Worm (Caenorhabditis elegans) whole organism, early embryonic: Measurements from ENCODE around the gene mat-2.
A peak's percentile ranks its signal among the peaks of the same experiment; 100 is the strongest.

ENCODE experiments used
- B0310.2 ChIP-seq: sonication (generic microtip); optimal IDR thresholded peaks from 2 replicates; lab custom pipeline; 2016; ENCODE audit warnings: mild to moderate bottlenecking, missing genetic modification characterization, missing compliant biosample characterization
- F13C5.2 ChIP-seq: sonication (generic microtip); optimal IDR thresholded peaks from 2 replicates; lab custom pipeline; 2017; ENCODE audit warnings: mild to moderate bottlenecking, missing genetic modification characterization, inconsistent platforms, missing compliant biosample characterization
- aly-1 ChIP-seq: sonication (generic microtip); optimal IDR thresholded peaks from 2 replicates; lab custom pipeline; 2016; ENCODE audit warnings: missing genetic modification characterization, missing compliant biosample characterization
- ama-1 ChIP-seq: fragments of 150-350 bp; optimal IDR thresholded peaks from 2 replicates; lab custom pipeline; 2014
- ceh-13 ChIP-seq: fragments of 200-800 bp; sonication (Bioruptor generic); optimal IDR thresholded peaks from 2 replicates; lab custom pipeline; 2018; ENCODE audit warnings: mild to moderate bottlenecking, missing genetic modification characterization, missing compliant biosample characterization
- ceh-36 ChIP-seq: sonication (generic microtip); optimal IDR thresholded peaks from 2 replicates; lab custom pipeline; 2016; ENCODE audit warnings: missing genetic modification characterization, inconsistent platforms, missing compliant biosample characterization
- ets-7 ChIP-seq: sonication (generic microtip); optimal IDR thresholded peaks from 2 replicates; lab custom pipeline; 2016; ENCODE audit warnings: missing genotype, missing genetic modification characterization, missing compliant biosample characterization
- flt-1 ChIP-seq: fragments of 200-800 bp; sonication (Bioruptor generic); IDR thresholded peaks from 2 replicates; pipeline ENCODE4 v1.3.6; 2022; ENCODE audit warnings: missing genetic modification characterization, missing compliant biosample characterization
- hmbx-1 ChIP-seq: sonication (generic microtip); optimal IDR thresholded peaks from 2 replicates; lab custom pipeline; 2016; ENCODE audit warnings: mild to moderate bottlenecking, missing genetic modification characterization, missing compliant biosample characterization
- hmg-4 ChIP-seq: fragments of 200-800 bp; sonication (Bioruptor generic); optimal IDR thresholded peaks from 2 replicates; lab custom pipeline; 2018; ENCODE audit warnings: mild to moderate bottlenecking, missing genetic modification characterization, missing compliant biosample characterization
- hnd-1 ChIP-seq: sonication (generic microtip); optimal IDR thresholded peaks from 2 replicates; lab custom pipeline; 2016; ENCODE audit warnings: missing genetic modification characterization, missing compliant biosample characterization
- pes-1 ChIP-seq: fragments of 200-800 bp; sonication (Bioruptor generic); IDR thresholded peaks from 2 replicates; pipeline ENCODE4 v1.3.6; 2022; ENCODE audit warnings: missing genetic modification reagents, missing genetic modification characterization, missing compliant biosample characterization
- scrt-1 ChIP-seq: fragments of 200-800 bp; sonication (Bioruptor generic); IDR thresholded peaks from 2 replicates; pipeline ENCODE4 v1.3.6; 2022; ENCODE audit warnings: missing genetic modification characterization, missing compliant biosample characterization
- sea-1 ChIP-seq: fragments of 200-800 bp; sonication (Bioruptor generic); conservative IDR thresholded peaks from 2 replicates; pipeline ENCODE4 v1.3.6; 2022; ENCODE audit warnings: missing genetic modification characterization, missing compliant biosample characterization
- tbx-11 ChIP-seq: fragments of 200-800 bp; sonication (Bioruptor generic); IDR thresholded peaks from 2 replicates; pipeline ENCODE4 v1.3.6; 2022; ENCODE audit warnings: missing genetic modification characterization, missing compliant biosample characterization
- tbx-37 ChIP-seq: fragments of 200-800 bp; sonication (Bioruptor generic); conservative IDR thresholded peaks from 2 replicates; pipeline ENCODE4 v1.3.6; 2022; ENCODE audit warnings: missing genetic modification reagents, missing genetic modification characterization, missing compliant biosample characterization
- tra-4 ChIP-seq: sonication (generic microtip); optimal IDR thresholded peaks from 2 replicates; lab custom pipeline; 2017; ENCODE audit warnings: missing genetic modification characterization, missing compliant biosample characterization

The mat-2 gene

DNA sequence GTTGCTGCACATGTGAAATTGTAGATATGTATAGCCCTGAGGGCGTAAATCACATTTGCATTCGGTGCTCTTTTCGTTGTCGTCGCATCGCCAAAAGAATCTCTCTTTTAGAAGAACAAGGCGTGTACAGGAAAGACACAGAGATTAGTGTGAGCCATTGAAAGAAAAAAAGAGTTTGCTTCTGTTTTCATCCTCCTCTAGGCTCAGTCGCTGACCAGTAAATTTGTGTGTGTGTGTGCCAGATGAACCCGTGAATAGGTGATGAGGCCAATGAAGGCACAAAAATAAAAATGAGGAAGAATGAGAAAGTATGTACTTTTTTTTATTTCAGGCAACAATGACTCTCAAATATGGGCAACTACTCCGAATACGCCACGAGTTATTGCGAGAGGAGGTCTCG lies at the start of gene mat-2:
Gene mat-2, plus strand, starts transcription at position 301 of the 400 bp plus-strand sequence.
- no peak for TF ChIP-seq ets-7 (tag; lab: Kevin White, UChicago)

ce11 chrII:11064191-11064695 lies 48.3 kb upstream of the mat-2 start:
- TF ChIP-seq B0310.2 (tag; lab: Kevin White, UChicago): no peak
- no peak for TF ChIP-seq tra-4 (tag; lab: Kevin White, UChicago)
- no peak for TF ChIP-seq ceh-36 (tag; lab: Kevin White, UChicago)
- TF ChIP-seq scrt-1 (GFP tag; lab: Robert Waterston, UW): no peak

- TF ChIP-seq ets-7 (tag; lab: Kevin White, UChicago) (no peak), hmg-4 (GFP tag; lab: Kevin White, UChicago) (no peak), flt-1 (GFP tag; lab: Robert Waterston, UW) (no peak), sea-1 (no peak), tbx-11 (GFP tag; lab: Robert Waterston, UW) (no peak), scrt-1 (GFP tag; lab: Robert Waterston, UW) (no peak), hmbx-1 (tag; lab: Kevin White, UChicago) (no peak), B0310.2 (tag; lab: Kevin White, UChicago) (no peak), ceh-13 (no peak)
Measured at ce11 chrII:11072565-11072964, 40.0 kb upstream of the mat-2 start.

- TF ChIP-seq ets-7 (tag; lab: Kevin White, UChicago) (no peak), hnd-1 (no peak), B0310.2 (tag; lab: Kevin White, UChicago) (no peak), hmbx-1 (tag; lab: Kevin White, UChicago) (no peak), hmg-4 (GFP tag; lab: Kevin White, UChicago) (no peak), tbx-37 (GFP tag; lab: Robert Waterston, UW) (no peak), aly-1 (no peak), tra-4 (tag; lab: Kevin White, UChicago) (no peak), scrt-1 (GFP tag; lab: Robert Waterston, UW) (no peak), sea-1 (no peak), pes-1 (GFP tag; lab: Robert Waterston, UW) (no peak), ceh-36 (tag; lab: Kevin White, UChicago) (no peak), tbx-11 (GFP tag; lab: Robert Waterston, UW) (no peak), flt-1 (GFP tag; lab: Robert Waterston, UW) (no peak)
Measured at ce11 chrII:11076550-11076949, 36.0 kb upstream of the mat-2 start.

DNA sequence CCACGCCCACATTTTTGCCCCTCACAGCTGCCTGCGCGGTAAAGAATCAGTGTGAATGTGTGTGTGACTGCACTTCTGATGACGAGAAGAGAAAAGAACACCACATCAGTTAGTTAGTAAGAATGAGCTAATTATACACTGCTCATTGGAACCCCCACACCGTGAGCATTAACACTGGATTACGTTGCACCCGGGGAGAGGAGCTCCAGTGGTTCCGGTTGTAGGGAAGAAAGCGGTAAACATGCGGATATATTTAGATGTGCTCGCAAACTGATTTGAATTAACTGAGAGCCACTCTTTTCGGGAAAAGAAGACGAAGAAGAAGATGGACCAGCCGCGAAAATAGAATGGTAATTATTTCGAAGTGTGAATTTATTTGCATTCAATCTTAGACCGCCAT lies 25.7 kb upstream of the mat-2 start:
- TF ChIP-seq hnd-1: no peak
- no peak for TF ChIP-seq tbx-11 (GFP tag; lab: Robert Waterston, UW)
- TF ChIP-seq ceh-13: no peak
- TF ChIP-seq scrt-1 (GFP tag; lab: Robert Waterston, UW): no peak
- TF ChIP-seq ceh-36 (tag; lab: Kevin White, UChicago): no peak
- no peak for TF ChIP-seq tra-4 (tag; lab: Kevin White, UChicago)

DNA sequence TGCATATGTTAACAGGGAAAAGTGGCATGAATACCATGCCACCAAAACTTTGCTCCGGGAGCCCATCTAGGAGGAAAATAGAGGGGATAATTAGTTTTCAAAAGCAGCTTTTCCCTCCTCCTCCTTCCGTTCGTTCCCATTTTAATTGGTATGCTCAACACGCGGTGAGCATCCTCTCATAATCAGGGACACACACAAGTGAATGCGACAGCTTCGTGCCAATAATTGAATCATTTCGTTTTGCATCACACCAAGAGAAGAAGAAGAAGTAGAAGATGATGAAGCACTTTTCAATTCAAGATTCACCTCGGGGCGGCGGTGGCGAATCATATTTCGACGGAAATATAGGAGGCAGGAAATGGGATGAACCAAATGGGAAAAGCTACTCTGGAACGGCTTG lies 24.4 kb upstream of the mat-2 start:
- TF ChIP-seq F13C5.2 (tag; lab: Kevin White, UChicago) (no peak), scrt-1 (GFP tag; lab: Robert Waterston, UW) (0 out of 2 replicates have a peak, but pooled peaks have one; percentile 18)

- TF ChIP-seq scrt-1 (GFP tag; lab: Robert Waterston, UW) (no peak), flt-1 (GFP tag; lab: Robert Waterston, UW) (no peak), ama-1 (lab: Kevin White, UChicago) (no peak), aly-1 (no peak), pes-1 (GFP tag; lab: Robert Waterston, UW) (no peak), ceh-13 (no peak), sea-1 (no peak), hnd-1 (no peak), ceh-36 (tag; lab: Kevin White, UChicago) (no peak), hmbx-1 (tag; lab: Kevin White, UChicago) (no peak), ets-7 (tag; lab: Kevin White, UChicago) (no peak), hmg-4 (GFP tag; lab: Kevin White, UChicago) (no peak), B0310.2 (tag; lab: Kevin White, UChicago) (no peak), tbx-37 (GFP tag; lab: Robert Waterston, UW) (no peak), F13C5.2 (tag; lab: Kevin White, UChicago) (no peak), tra-4 (tag; lab: Kevin White, UChicago) (no peak), tbx-11 (GFP tag; lab: Robert Waterston, UW) (no peak)
Measured at ce11 chrII:11089356-11089755, 23.2 kb upstream of the mat-2 start, which contains the start of gene unc-53. Gene unc-53, minus strand, starts transcription at chrII:11089456.

ce11 chrII:11091577-11091976 lies 20.9 kb upstream of the mat-2 start:
- TF ChIP-seq aly-1: no peak
- no peak for TF ChIP-seq pes-1 (GFP tag; lab: Robert Waterston, UW)
- TF ChIP-seq tbx-37 (GFP tag; lab: Robert Waterston, UW): no peak
- no peak for TF ChIP-seq hnd-1
- no peak for TF ChIP-seq hmbx-1 (tag; lab: Kevin White, UChicago)
- no peak for TF ChIP-seq ets-7 (tag; lab: Kevin White, UChicago)
- no peak for TF ChIP-seq ceh-36 (tag; lab: Kevin White, UChicago)
- no peak for TF ChIP-seq sea-1
- no peak for TF ChIP-seq flt-1 (GFP tag; lab: Robert Waterston, UW)
- TF ChIP-seq tbx-11 (GFP tag; lab: Robert Waterston, UW): no peak
- no peak for TF ChIP-seq ama-1 (lab: Kevin White, UChicago)
- no peak for TF ChIP-seq scrt-1 (GFP tag; lab: Robert Waterston, UW)
- TF ChIP-seq F13C5.2 (tag; lab: Kevin White, UChicago): no peak
- TF ChIP-seq hmg-4 (GFP tag; lab: Kevin White, UChicago): no peak
- TF ChIP-seq tra-4 (tag; lab: Kevin White, UChicago): no peak
